Fruit fly (Drosophila melanogaster) Kc167 (cell line): ENCODE measurements around the gene Miga.

ENCODE experiments used
- Myc ChIP-seq: fragments of >200 bp; optimal IDR thresholded peaks from 2 replicates; lab custom pipeline; 2017; ENCODE audit warnings: missing external identifiers
- Sin3A ChIP-seq: fragments of >200 bp; optimal IDR thresholded peaks from 2 replicates; lab custom pipeline; 2018; ENCODE audit warnings: missing external identifiers
- h ChIP-seq: fragments of >200 bp; optimal IDR thresholded peaks from 3 replicates; lab custom pipeline; 2018; ENCODE audit warnings: missing external identifiers
- insv ChIP-seq: fragments of >200 bp; optimal IDR thresholded peaks from 3 replicates; lab custom pipeline; 2018; ENCODE audit warnings: missing external identifiers
- psq ChIP-seq: fragments of >200 bp; optimal IDR thresholded peaks from 2 replicates; lab custom pipeline; 2017; ENCODE audit warnings: missing external identifiers
- ttk ChIP-seq: sonication (Bioruptor generic); optimal IDR thresholded peaks from 2 replicates; lab custom pipeline; 2017; ENCODE audit warnings: missing external identifiers

Miga gene

DNA sequence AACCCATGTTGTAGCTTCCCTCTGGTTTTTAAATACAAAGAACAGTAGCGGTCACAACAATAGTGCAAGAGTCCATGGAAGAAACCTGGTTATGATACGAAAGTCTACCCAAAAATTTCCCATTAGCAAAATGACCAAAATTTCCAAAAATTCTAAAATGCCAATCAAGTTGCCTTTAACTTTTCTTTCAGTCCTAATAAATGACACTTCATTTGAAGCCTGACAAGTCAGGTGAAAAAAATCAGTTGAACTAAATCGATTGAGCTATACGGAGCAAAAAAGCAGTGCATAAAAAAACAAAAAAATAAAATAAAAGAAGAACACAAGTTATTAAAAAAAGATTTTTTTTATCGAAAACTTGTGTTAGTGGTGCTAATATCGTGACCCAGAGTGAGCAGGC is 22.0 kb downstream of the Miga start:
- TF ChIP-seq ttk (lab: Kevin White, UChicago): no peak
- TF ChIP-seq insv (lab: Kevin White, UChicago): no peak
- TF ChIP-seq h (lab: Kevin White, UChicago): no peak
- no peak for TF ChIP-seq Sin3A
- TF ChIP-seq Myc (lab: Kevin White, UChicago): no peak
- TF ChIP-seq psq: no peak

DNA sequence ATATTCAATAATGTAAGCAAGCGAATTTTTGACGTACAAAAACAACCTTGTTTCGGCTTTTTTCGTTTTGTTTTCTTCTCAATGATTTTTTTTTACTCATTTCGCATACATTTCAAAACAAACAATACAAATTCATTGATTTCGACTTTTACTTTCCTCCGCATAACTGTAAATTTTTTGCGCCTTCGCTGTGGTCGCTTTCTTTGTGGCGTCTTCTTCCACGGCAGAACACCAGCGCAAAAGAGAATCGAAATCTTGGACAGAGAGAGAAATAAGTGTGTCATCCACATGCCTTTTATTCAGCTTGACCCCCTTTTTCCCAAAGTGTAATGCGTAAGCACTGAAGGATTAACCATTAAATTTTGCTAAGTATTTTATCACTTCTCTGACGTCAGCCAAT is 23.3 kb downstream of the Miga start:
- TF ChIP-seq Myc (lab: Kevin White, UChicago) (no peak), psq (no peak), h (lab: Kevin White, UChicago) (no peak), insv (lab: Kevin White, UChicago) (no peak), ttk (lab: Kevin White, UChicago) (no peak), Sin3A (no peak)

DNA sequence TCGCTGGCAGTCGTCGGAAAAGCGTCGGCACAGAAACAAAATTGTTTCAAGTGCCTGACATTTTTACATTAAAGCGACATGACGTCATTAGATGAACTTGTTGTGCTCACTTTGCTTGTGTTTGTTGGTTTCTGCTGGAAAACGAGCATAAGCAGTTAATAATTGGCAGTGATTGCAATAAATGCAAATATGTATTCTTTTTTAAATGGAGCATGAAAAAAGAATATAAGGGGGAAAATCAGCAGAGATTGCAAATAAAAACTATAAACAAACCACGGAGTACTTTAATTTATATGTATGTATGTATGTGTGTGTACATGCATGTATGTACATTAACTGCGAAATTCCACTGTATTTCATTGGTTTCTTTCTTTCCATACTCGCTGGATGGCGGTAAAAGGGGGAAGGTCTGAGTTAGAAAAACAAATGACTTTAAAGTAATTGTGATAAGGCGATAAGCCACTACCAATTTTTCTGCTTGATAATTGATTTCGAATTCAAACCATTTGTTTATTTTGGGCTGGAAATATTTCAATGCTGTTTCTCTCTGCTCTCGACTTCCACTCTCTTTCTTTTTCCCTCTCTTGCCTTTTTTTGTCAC is 24.0 kb downstream of the Miga start:
- TF ChIP-seq h (lab: Kevin White, UChicago) (no peak), Myc (lab: Kevin White, UChicago) (no peak), insv (lab: Kevin White, UChicago) (no peak), psq (no peak), Sin3A (no peak), ttk (lab: Kevin White, UChicago) (no peak)

DNA sequence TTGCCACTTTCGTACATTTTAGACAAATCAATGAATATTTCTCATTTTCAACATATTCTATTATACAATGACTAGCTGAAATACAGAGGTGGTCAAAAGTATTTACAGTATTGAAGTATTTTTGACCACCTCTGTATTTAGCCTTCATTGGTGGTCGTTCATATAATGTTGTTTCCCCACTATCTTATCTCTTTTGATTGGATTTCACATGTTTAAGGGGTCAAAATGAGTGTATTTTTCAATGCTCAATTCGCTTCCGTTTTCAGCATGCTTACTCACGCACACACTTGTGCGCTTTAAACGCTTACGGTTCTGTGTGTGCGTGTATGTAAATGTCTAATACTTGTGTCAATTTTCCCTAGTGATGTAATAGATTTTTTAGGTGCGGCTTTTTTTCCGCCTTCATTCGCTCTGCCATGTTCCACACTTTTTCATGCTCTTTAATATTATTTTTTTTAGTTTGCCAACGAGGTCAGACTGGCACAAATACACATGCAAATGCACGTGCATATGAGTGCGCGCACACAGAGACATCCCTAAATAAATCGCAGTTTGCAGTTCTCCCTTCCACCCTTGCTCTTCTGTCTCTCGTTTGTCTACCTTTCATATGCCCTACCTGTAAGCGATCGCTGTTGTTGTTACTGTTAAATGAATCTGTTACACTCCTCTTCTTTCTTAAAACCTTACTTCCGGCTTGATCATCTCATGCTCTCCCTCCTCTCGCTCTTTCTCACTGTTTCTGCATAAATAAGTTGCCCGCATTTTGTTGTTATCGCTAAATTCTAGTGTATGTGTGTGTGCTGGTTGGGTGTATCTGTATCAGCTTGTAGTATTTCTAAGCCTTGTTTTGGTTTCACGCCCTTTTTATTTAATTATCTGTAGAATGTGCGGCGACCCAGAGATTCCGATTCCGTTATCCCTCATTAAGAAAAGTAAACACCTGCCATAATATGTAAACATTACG is 25.1 kb downstream of the Miga start:
- TF ChIP-seq h (lab: Kevin White, UChicago) (no peak), psq (no peak), Sin3A (no peak)

DNA sequence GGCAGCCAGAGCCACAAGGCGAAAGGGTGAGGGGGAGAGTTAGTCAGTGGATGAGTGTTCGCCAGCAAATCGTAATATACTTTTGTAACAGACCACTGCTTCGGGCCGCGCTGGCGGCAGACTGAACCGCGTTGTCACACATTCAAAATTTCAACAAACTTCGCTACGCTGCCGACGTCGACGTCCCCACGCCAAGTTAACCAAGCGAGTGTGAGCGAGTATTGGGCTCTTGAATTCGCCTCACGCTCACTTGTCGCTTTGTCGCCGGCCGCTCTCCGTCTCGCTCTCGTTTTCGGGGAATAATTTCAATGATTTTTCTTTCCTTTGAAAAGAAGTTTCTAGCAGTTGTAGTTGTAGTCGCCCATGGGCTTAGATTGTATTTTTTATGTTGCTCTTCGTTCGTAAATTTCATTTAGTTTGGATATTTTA is 26.1 kb downstream of the Miga start, which contains the start of gene lawc:
lawc (minus strand) TSS at position 127 of the 429 bp plus-strand sequence.
- TF ChIP-seq Myc (lab: Kevin White, UChicago) (no peak), h (lab: Kevin White, UChicago) (no peak), Sin3A (no peak), insv (lab: Kevin White, UChicago) (no peak), psq (no peak), ttk (lab: Kevin White, UChicago) (no peak)

DNA sequence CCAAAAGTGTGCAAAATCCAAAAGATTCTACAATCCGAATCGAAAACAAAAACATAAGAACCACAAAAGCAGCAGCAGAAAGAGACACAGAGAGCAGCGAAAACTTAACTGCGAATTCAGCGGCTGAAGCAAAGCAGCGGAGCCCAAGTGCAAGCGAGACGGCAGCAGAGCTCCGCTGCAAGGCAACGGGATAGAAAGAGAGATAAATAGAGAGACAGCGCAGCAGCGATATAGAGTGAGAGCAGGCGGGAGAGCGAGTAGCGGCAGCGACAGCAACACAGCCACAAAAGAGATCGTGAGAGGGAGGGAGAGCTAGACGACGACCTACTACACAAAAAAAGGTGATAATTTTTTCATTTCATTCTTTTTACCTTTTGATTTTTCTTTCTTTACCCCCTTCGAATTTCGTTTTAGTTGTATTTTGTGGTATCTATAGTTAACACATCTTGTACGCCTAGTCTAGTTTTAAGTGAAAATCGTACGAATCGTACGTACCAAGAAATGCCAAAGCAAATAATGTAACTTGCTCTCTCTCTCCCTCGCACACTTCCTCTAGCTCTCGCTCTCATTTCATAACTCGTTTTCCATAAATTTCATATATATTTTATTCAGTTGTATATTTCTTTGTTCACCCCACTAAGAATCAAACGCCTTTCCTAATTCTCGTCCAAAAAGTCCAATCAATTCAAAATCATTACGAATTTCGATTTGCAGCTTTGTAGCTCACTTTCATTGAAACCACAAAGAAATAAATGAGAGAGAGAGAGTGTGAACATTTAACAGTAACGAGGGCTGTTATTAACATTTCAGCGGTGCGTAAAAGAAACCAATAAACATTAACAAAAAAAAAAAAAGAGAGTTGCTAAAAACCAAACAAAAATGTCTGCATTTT is 27.0 kb downstream of the Miga start:
- TF ChIP-seq insv (lab: Kevin White, UChicago): no peak
- no peak for TF ChIP-seq ttk (lab: Kevin White, UChicago)

DNA sequence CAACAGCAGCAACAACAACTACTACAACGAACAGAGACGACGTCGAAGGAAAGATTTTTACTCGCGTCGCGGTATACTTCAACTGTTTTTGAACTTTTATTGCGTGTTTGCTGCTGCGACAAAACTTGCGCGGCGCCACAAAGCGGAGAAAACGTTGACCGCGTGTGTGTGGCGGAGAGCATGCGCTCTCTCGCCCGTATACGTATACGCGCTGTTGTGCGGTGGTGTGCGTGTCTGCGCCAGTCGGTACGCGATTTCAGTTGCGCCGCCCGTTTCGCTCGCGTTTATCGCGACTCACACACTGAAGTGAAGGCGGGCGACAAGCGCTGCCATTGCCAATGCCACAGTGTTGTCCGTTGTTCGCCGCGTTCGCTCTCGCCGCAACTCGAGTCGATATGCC is 27.8 kb downstream of the Miga start:
- TF ChIP-seq h (lab: Kevin White, UChicago): no peak
- TF ChIP-seq insv (lab: Kevin White, UChicago): no peak
- TF ChIP-seq psq: no peak
- TF ChIP-seq Myc (lab: Kevin White, UChicago): no peak
- TF ChIP-seq ttk (lab: Kevin White, UChicago): no peak

DNA sequence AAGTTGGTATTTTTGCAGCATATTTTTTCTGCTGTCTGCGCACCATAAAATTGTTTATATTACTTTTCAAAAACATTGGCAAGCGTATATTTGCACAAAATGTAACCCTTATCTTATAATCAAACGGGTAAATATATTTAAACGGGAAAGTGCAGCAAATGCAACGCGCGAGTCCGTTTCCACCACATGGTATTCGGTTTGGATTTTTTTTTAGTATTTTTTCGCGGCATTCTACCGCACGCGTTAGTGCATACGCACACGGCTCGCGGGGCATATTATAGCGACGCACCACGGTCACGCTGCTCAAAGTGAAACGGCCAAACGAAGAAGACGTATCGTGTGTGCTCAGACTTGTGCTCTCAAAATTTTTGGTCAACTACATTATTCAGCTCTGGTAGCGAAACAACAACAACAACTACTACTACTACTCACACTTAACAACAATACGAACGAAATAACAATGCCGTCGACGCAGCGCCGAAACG is 28.6 kb downstream of the Miga start, which contains the start of gene Trf2:
Trf2 (plus strand) TSS at position 302 of the 485 bp plus-strand sequence.
- TF ChIP-seq Sin3A (no peak), psq (no peak), insv (lab: Kevin White, UChicago) (no peak), Myc (lab: Kevin White, UChicago) (no peak), ttk (lab: Kevin White, UChicago) (no peak), h (lab: Kevin White, UChicago) (no peak)

DNA sequence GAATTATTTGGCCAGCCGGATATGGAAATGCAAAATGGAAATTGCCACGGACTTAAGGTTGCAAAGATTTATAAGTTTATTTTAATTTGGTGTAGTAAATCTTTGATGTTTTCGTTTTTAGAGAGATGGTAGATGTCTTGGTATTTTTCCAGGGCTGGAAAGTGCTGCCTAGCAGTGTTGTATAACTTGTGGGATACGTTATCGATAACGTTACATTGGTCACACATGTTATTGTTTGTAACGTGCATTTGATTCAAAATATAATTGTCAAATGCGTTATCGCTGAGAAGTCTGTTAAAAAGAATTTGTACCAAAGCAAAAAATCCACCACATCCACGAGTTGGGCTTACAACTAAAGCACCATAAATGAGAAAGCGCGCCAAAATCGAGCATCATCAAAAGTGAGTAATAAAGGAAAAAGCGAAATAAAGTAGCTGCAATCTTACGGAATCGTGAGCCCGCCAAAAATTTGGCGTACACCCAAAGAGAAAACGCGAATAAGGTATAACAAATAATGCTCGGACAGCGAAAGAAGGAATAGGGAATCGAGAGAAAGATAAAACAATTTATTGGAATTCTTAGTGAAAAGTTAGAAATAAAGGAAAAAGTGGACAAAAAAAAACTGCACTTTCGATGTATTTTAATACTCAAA is 30.4 kb downstream of the Miga start, which contains the start of gene PIG-T:
PIG-T (minus strand) TSS at position 140 of the 652 bp plus-strand sequence.
- TF ChIP-seq ttk (lab: Kevin White, UChicago) (no peak), Sin3A (no peak), insv (lab: Kevin White, UChicago) (no peak), h (lab: Kevin White, UChicago) (no peak), psq (no peak), Myc (lab: Kevin White, UChicago) (no peak)

DNA sequence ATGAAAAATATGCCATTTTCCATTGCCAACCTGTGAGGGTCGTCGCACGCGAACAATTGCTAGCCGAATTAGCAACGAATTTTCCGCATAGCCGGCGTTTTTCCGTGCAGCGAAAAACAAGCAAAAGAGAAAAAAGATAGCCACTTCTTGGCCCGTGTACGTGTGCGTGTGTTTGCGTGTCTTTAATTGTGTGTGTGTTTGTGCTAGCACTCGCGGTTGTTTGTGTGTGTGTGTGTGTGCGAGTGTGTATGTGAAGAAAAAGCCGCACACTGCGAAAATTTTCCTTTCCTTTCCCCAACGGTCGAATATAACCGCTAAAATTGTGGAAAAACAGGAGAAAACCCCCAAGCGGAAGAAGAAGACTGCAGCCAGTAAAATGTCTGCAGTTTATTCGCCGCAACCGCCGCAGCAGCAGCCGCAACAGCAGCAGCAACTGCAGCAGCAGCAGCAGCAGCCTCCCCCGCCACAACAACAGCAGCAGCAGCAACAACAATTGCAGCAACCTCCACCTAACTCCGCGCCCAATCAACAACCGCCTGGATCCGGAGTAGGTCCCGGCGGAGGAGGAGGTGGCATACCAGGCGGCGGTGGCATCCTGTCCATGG is 38.5 kb downstream of the Miga start:
- TF ChIP-seq h (lab: Kevin White, UChicago) (no peak), psq (no peak), insv (lab: Kevin White, UChicago) (no peak), ttk (lab: Kevin White, UChicago) (no peak), Myc (lab: Kevin White, UChicago) (no peak), Sin3A (no peak)
